Fruit fly (Drosophila melanogaster): ENCODE results near the gene CG11771.

DNA sequence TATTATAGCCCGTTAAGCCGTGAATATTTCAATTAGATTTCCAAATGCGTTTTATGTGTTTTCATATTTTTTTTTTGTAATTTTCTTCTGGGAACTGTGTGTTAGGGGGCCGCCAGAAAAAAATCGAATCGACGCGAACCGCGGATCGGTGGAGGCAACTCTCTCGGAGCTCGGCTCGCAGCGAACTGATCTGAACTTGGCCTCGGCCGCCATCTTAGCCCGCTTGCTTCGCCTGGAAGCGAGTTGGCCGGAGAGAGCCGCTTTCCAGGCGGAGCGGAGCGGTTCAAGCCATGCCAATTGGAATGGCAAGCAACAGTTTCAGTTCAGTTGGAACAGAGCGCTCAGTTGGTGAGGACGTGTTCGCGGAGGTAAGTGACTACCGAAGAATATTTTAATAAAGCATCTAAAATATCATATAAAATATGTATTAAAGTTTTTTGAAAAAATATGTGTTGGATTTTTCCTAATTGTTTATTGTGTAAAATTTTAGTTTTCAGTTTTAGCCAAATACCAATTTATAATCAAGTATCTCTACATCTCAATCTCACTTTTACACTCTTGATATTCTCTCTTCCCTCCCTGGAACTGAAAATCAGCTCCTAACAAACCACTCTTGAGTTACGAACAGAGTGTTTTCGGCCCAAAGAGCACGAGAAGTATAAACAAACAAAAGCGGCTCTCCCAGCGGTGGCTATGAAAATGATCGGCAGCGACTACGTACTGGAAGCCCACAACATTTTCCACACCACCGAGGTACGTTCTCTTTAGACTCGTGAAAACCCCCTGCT lies 37.2 kb upstream of the CG11771 start, which contains the start of the genes CG31121 and CG11069:
- TF ChIP-seq lz (GFP tag; optimal IDR thresholded peaks at IDR 0.05): no peak
- TF ChIP-seq CG16779 (tag; optimal IDR thresholded peaks at IDR 0.05): no peak
- peak; percentile 9 for TF ChIP-seq net (GFP tag; optimal IDR thresholded peaks at IDR 0.05)
- no peak for TF ChIP-seq cyc (GFP tag; optimal IDR thresholded peaks at IDR 0.05)
- no peak for TF ChIP-seq CG10631 (GFP tag; optimal IDR thresholded peaks at IDR 0.05)
- TF ChIP-seq Blimp-1 (GFP tag; optimal IDR thresholded peaks at IDR 0.05): no peak
- no peak for TF ChIP-seq CG7368 (GFP tag; optimal IDR thresholded peaks at IDR 0.05)

Measured in whole organism, prepupa.